Fruit fly (Drosophila melanogaster) whole organism, prepupa: ENCODE data around the gene Ugt35B1.
A peak's percentile ranks its signal among the peaks of the same experiment; 100 is the strongest.

ENCODE experiments used
- Blimp-1 ChIP-seq: fragments of 200-800 bp; sonication (Bioruptor generic); optimal IDR thresholded peaks from 3 replicates; lab custom pipeline; 2017; ENCODE audit warnings: missing biosample characterization, missing genetic modification characterization, mild to moderate bottlenecking, moderate library complexity, missing genetic modification reagents
- CG10631 ChIP-seq: fragments of 200-800 bp; sonication (Bioruptor generic); optimal IDR thresholded peaks from 2 replicates; lab custom pipeline; 2016; ENCODE audit warnings: missing biosample characterization, missing genetic modification characterization
- CG10669 ChIP-seq: fragments of 200-800 bp; sonication (Bioruptor generic); optimal IDR thresholded peaks from 3 replicates; lab custom pipeline; 2018; ENCODE audit warnings: missing biosample characterization, mild to moderate bottlenecking, missing genetic modification characterization, moderate library complexity
- CG11294 ChIP-seq: fragments of 200-800 bp; sonication (Bioruptor generic); IDR thresholded peaks from 2 replicates; pipeline ENCODE4 v1.3.6; 2022; ENCODE audit warnings: missing biosample characterization, missing genetic modification characterization
- CG11902 ChIP-seq: fragments of 200-800 bp; sonication (Bioruptor generic); optimal IDR thresholded peaks from 3 replicates; lab custom pipeline; 2016; ENCODE audit warnings: missing biosample characterization, missing genetic modification characterization
- CG16779 ChIP-seq: fragments of 200-800 bp; sonication (Bioruptor generic); optimal IDR thresholded peaks from 3 replicates; lab custom pipeline; 2017; ENCODE audit warnings: missing biosample characterization, mild to moderate bottlenecking, missing genetic modification characterization
- CG3032 ChIP-seq: fragments of 200-800 bp; optimal IDR thresholded peaks from 2 replicates; lab custom pipeline; 2019; ENCODE audit warnings: missing biosample characterization, mild to moderate bottlenecking, missing genetic modification characterization, moderate library complexity
- CG31627 ChIP-seq: fragments of 200-800 bp; sonication (Bioruptor generic); optimal IDR thresholded peaks from 3 replicates; lab custom pipeline; 2016; ENCODE audit warnings: missing biosample characterization, missing genetic modification characterization
- CG34406 ChIP-seq: fragments of 200-800 bp; sonication (Bioruptor generic); optimal IDR thresholded peaks from 3 replicates; lab custom pipeline; 2016; ENCODE audit warnings: missing biosample characterization, missing genetic modification characterization
- CG3919 ChIP-seq: fragments of 200-800 bp; sonication (Bioruptor generic); optimal IDR thresholded peaks from 3 replicates; lab custom pipeline; 2016; ENCODE audit warnings: missing biosample characterization, missing genetic modification characterization
- CG4318 ChIP-seq: fragments of 200-800 bp; sonication (Bioruptor generic); optimal IDR thresholded peaks from 3 replicates; lab custom pipeline; 2017; ENCODE audit warnings: missing biosample characterization, mild to moderate bottlenecking, missing genetic modification characterization
- CG6163 ChIP-seq: fragments of 200-800 bp; sonication (Bioruptor generic); IDR thresholded peaks from 3 replicates; pipeline ENCODE4 v1.3.6; 2022; ENCODE audit warnings: missing biosample characterization, missing genetic modification characterization
- CG6276 ChIP-seq: fragments of 200-800 bp; sonication (Bioruptor generic); optimal IDR thresholded peaks from 2 replicates; lab custom pipeline; 2017; ENCODE audit warnings: missing biosample characterization, mild to moderate bottlenecking, missing genetic modification characterization
- CG6808 ChIP-seq: fragments of 200-800 bp; sonication (Bioruptor generic); optimal IDR thresholded peaks from 3 replicates; lab custom pipeline; 2017; ENCODE audit warnings: missing biosample characterization, missing genetic modification characterization, mild to moderate bottlenecking, moderate library complexity, missing genetic modification reagents
- CG6854 ChIP-seq: fragments of 200-800 bp; sonication (Bioruptor generic); optimal IDR thresholded peaks from 2 replicates; lab custom pipeline; 2017; ENCODE audit warnings: missing biosample characterization, mild to moderate bottlenecking, missing genetic modification characterization
- CG8319 ChIP-seq: fragments of 200-800 bp; sonication (Bioruptor generic); optimal IDR thresholded peaks from 3 replicates; lab custom pipeline; 2016; ENCODE audit warnings: missing biosample characterization, missing genetic modification characterization
- CG8632 ChIP-seq: fragments of 200-800 bp; sonication (Bioruptor generic); optimal IDR thresholded peaks from 3 replicates; lab custom pipeline; 2016; ENCODE audit warnings: missing biosample characterization, missing genetic modification characterization
- CG9139 ChIP-seq: fragments of 200-800 bp; sonication (Bioruptor generic); optimal IDR thresholded peaks from 3 replicates; lab custom pipeline; 2017; ENCODE audit warnings: missing biosample characterization, mild to moderate bottlenecking, missing genetic modification characterization
- Eip75B ChIP-seq: fragments of 200-800 bp; sonication (Bioruptor generic); optimal IDR thresholded peaks from 3 replicates; lab custom pipeline; 2016; ENCODE audit warnings: missing biosample characterization, missing genetic modification characterization
- Eip78C ChIP-seq: fragments of 200-800 bp; sonication (Bioruptor generic); peaks from one replicate; lab custom pipeline; 2016; ENCODE audit warnings: missing biosample characterization, missing genetic modification characterization
- Eip93F ChIP-seq: fragments of 200-800 bp; sonication (Bioruptor generic); optimal IDR thresholded peaks from 2 replicates; lab custom pipeline; 2016; ENCODE audit warnings: missing biosample characterization, mild to moderate bottlenecking, missing genetic modification characterization
- Gug ChIP-seq: fragments of 200-800 bp; sonication (Bioruptor generic); IDR thresholded peaks from 2 replicates; pipeline ENCODE4 v1.3.6; 2022; ENCODE audit warnings: missing biosample characterization, missing genetic modification characterization
- Hr38 ChIP-seq: sonication (Bioruptor generic); optimal IDR thresholded peaks from 2 replicates; lab custom pipeline; 2016; ENCODE audit warnings: missing biosample characterization, missing genetic modification characterization
- Met ChIP-seq: fragments of 200-800 bp; sonication (Bioruptor generic); optimal IDR thresholded peaks from 3 replicates; lab custom pipeline; 2016; ENCODE audit warnings: missing biosample characterization, missing genetic modification characterization
- OdsH ChIP-seq: fragments of 200-800 bp; sonication (Bioruptor generic); optimal IDR thresholded peaks from 3 replicates; lab custom pipeline; 2016; ENCODE audit warnings: missing biosample characterization, missing genetic modification characterization
- Smox ChIP-seq: fragments of 200-800 bp; sonication (Bioruptor generic); optimal IDR thresholded peaks from 3 replicates; lab custom pipeline; 2016; ENCODE audit warnings: missing biosample characterization, missing genetic modification characterization
- Sox102F ChIP-seq: fragments of 200-800 bp; sonication (Bioruptor generic); optimal IDR thresholded peaks from 2 replicates; lab custom pipeline; 2016; ENCODE audit warnings: missing biosample characterization, mild to moderate bottlenecking, missing genetic modification characterization
- Sox15 ChIP-seq: fragments of 200-800 bp; sonication (Bioruptor generic); optimal IDR thresholded peaks from 3 replicates; lab custom pipeline; 2016; ENCODE audit warnings: missing biosample characterization, missing genetic modification characterization
- achi ChIP-seq: fragments of 200-800 bp; sonication (Bioruptor generic); optimal IDR thresholded peaks from 3 replicates; lab custom pipeline; 2016; ENCODE audit warnings: missing biosample characterization, missing genetic modification characterization
- acj6 ChIP-seq: fragments of 200-800 bp; sonication (Bioruptor generic); optimal IDR thresholded peaks from 3 replicates; lab custom pipeline; 2016; ENCODE audit warnings: missing biosample characterization, missing genetic modification characterization
- cyc ChIP-seq: fragments of 200-800 bp; sonication (Bioruptor generic); optimal IDR thresholded peaks from 3 replicates; lab custom pipeline; 2016; ENCODE audit warnings: missing biosample characterization, missing genetic modification characterization
- dsx ChIP-seq: fragments of 200-800 bp; optimal IDR thresholded peaks from 3 replicates; lab custom pipeline; 2019; ENCODE audit warnings: missing biosample characterization, mild to moderate bottlenecking, missing genetic modification characterization, moderate library complexity; ENCODE audit not compliant: poor library complexity, severe bottlenecking
- eg ChIP-seq: fragments of 200-800 bp; sonication (Bioruptor generic); IDR thresholded peaks from 3 replicates; pipeline ENCODE4 v1.3.6; 2022; ENCODE audit warnings: missing biosample characterization, missing genetic modification characterization
- esn ChIP-seq: fragments of 200-800 bp; sonication (Bioruptor generic); optimal IDR thresholded peaks from 2 replicates; lab custom pipeline; 2016; ENCODE audit warnings: missing biosample characterization, mild to moderate bottlenecking, missing genetic modification characterization, moderate library complexity
- fd59A ChIP-seq: fragments of 200-800 bp; sonication (Bioruptor generic); optimal IDR thresholded peaks from 2 replicates; lab custom pipeline; 2017; ENCODE audit warnings: missing biosample characterization, mild to moderate bottlenecking, missing genetic modification characterization, missing genetic modification reagents
- fd85E ChIP-seq: fragments of 200-800 bp; sonication (Bioruptor generic); optimal IDR thresholded peaks from 3 replicates; lab custom pipeline; 2016; ENCODE audit warnings: missing biosample characterization, missing genetic modification characterization
- lz ChIP-seq: fragments of 200-800 bp; sonication (Bioruptor generic); optimal IDR thresholded peaks from 3 replicates; lab custom pipeline; 2016; ENCODE audit warnings: missing biosample characterization, missing genetic modification characterization
- net ChIP-seq: fragments of 200-800 bp; sonication (Bioruptor generic); optimal IDR thresholded peaks from 3 replicates; lab custom pipeline; 2016; ENCODE audit warnings: missing biosample characterization, missing genetic modification characterization
- pdm3 ChIP-seq: fragments of 200-800 bp; sonication (Bioruptor generic); optimal IDR thresholded peaks from 3 replicates; lab custom pipeline; 2016; ENCODE audit warnings: missing biosample characterization, missing genetic modification characterization
- salr ChIP-seq, 2 experiments: fragments of 200-800 bp; sonication (Bioruptor generic); optimal IDR thresholded peaks; 3 replicates each; lab custom pipeline; 2016 to 2018; ENCODE audit warnings: missing biosample characterization in 2 of 2, missing genetic modification characterization in 2 of 2, mild to moderate bottlenecking in 1 of 2
- spab ChIP-seq: fragments of 200-800 bp; sonication (Bioruptor generic); optimal IDR thresholded peaks from 2 replicates; lab custom pipeline; 2017; ENCODE audit warnings: missing biosample characterization, mild to moderate bottlenecking, missing genetic modification characterization, missing genetic modification reagents
- svp ChIP-seq: fragments of 200-800 bp; sonication (Bioruptor generic); peaks from one replicate; lab custom pipeline; 2016; ENCODE audit warnings: missing biosample characterization, missing genetic modification characterization
- topi ChIP-seq: fragments of 200-800 bp; sonication (Bioruptor generic); optimal IDR thresholded peaks from 3 replicates; lab custom pipeline; 2016; ENCODE audit warnings: missing biosample characterization, missing genetic modification characterization
- vri ChIP-seq: fragments of 200-800 bp; sonication (Bioruptor generic); optimal IDR thresholded peaks from 3 replicates; lab custom pipeline; 2016; ENCODE audit warnings: missing biosample characterization, mild to moderate bottlenecking, missing genetic modification characterization

The Ugt35B1 gene

DNA sequence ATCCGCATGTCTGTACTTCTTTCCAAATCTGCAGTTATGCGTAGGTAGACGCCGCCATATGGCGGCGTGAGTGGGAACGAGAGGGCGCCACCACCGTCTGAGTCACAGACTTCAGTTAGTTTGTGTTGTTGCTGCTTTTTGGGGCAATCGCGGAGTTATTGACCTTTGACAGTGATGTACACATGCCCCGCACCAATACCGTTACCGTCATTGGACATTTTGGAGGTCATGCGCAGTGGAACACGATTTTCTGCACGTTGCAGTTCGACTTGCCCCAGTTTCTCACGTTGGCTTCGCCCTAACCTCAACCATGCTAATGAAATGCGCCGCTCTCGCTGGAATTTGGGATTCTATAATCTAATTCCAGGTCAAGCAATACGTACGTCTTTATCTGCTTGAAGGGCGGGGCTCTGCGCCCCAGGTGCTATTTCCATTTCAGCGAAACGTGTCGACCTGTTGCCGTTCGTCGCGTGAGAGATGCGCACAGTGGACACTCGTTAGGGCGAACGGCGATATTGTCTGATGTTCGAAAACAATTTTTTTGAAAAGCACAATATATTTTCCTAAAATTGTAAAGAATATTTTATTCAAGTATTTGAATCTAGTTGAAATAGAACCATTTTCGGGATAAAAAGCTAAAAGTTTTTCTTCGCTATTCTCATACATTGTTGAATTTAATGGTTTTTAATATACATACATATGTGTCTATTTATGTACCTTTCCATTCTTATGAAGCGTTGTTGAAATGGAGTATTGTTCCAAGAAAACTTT is 41.4 kb upstream of the Ugt35B1 start (continued):
- peak; percentile 80 for TF ChIP-seq eg (GFP tag; lab: Robert Waterston, UW)
- peak; percentile 7 for TF ChIP-seq fd59A
- no peak for TF ChIP-seq Hr38 (GFP tag; lab: Kevin White, UChicago)
- peak; percentile 88 for TF ChIP-seq Eip78C (GFP tag; lab: Kevin White, UChicago)
- TF ChIP-seq CG16779 (tag; lab: Kevin White, UChicago), result peak; percentile 27
- TF ChIP-seq Blimp-1 (GFP tag; lab: Kevin White, UChicago), result peak; percentile 28
- TF ChIP-seq dsx, result peak; percentile 12
- TF ChIP-seq salr (GFP tag; optimal IDR thresholded peaks at IDR 0.05; lab: Kevin White, UChicago), result peak in 1 of 2 experiments; percentile 26
- peak; percentile 49 for TF ChIP-seq CG3032 (tag; lab: Kevin White, UChicago)
- peak; percentile 79 for TF ChIP-seq topi (GFP tag; lab: Kevin White, UChicago)
- peak; percentile 53 for TF ChIP-seq CG10669 (GFP tag; lab: Kevin White, UChicago)
- TF ChIP-seq lz (GFP tag; lab: Kevin White, UChicago), result peak; percentile 83
- TF ChIP-seq CG6276 (GFP tag; lab: Kevin White, UChicago), result no peak
- TF ChIP-seq Eip75B (GFP tag; lab: Kevin White, UChicago), result peak; percentile 76
- peak; percentile 82 for TF ChIP-seq pdm3 (GFP tag; lab: Kevin White, UChicago)
- peak; percentile 95 for TF ChIP-seq svp (GFP tag; lab: Kevin White, UChicago)
- peak; percentile 72 for TF ChIP-seq CG3919 (GFP tag; lab: Kevin White, UChicago)
- TF ChIP-seq OdsH (GFP tag; lab: Kevin White, UChicago), result peak; percentile 68
- peak; percentile 75 for TF ChIP-seq cyc (GFP tag; lab: Kevin White, UChicago)
- peak; percentile 83 for TF ChIP-seq CG31627 (GFP tag; lab: Kevin White, UChicago)
- peak; percentile 81 for TF ChIP-seq Met (GFP tag; lab: Kevin White, UChicago)

DNA sequence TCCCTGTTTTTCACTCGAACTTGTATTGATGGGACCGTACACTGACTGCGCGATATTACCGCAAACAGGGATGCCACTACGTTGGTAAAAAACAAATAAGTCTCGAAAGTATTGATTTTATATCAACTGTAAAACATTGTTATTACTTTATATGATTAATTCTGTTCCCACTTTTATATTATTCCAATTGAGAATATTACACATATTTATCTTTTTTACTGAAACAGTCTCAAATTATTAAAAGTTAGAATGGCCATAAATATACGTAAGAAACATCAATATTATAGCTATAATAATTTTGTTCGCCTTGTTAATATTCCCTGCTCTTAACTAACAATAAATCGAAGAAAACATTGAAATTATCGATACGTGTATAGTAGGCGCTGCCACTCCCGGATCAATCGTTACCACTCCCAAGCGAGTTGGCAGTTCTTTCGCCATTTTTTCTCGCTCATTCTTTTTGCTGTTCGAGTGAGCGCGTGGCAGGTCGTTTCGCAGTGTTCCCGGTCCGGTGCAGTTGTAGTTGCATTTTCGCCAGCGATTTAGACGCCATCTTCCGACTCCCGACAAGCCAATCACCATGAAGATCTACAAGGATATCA is 39.9 kb upstream of the Ugt35B1 start, which contains the start of the genes SdhC and Tctp:
Gene SdhC (minus strand): TSS at position 49 of the 602 bp plus-strand sequence.
Gene Tctp (plus strand): TSS at position 447 of the 602 bp plus-strand sequence.
- TF ChIP-seq Sox15 (GFP tag; lab: Kevin White, UChicago) (no peak), CG6163 (GFP tag; lab: Robert Waterston, UW) (peak; percentile 42; the same call in 2 of the 3 replicates), CG11294 (no peak), CG6854 (peak; percentile 66), CG16779 (tag; lab: Kevin White, UChicago) (no peak), OdsH (GFP tag; lab: Kevin White, UChicago) (peak; percentile 43), Smox (GFP tag; lab: Kevin White, UChicago) (peak; percentile 47), CG4318 (GFP tag; lab: Kevin White, UChicago) (no peak), CG3032 (tag; lab: Kevin White, UChicago) (peak; percentile 23), lz (GFP tag; lab: Kevin White, UChicago) (peak; percentile 47), esn (GFP tag; lab: Kevin White, UChicago) (peak; percentile 68), CG10669 (GFP tag; lab: Kevin White, UChicago) (peak; percentile 0), Sox102F (GFP tag; lab: Kevin White, UChicago) (peak; percentile 42), Eip75B (GFP tag; lab: Kevin White, UChicago) (peak; percentile 59), eg (GFP tag; lab: Robert Waterston, UW) (peak; percentile 28; the same call in 1 of the 3 replicates), Hr38 (GFP tag; lab: Kevin White, UChicago) (no peak), Met (GFP tag; lab: Kevin White, UChicago) (peak; percentile 64), acj6 (GFP tag; lab: Kevin White, UChicago) (peak; percentile 24), Eip93F (GFP tag; lab: Kevin White, UChicago) (no peak), CG9139 (no peak), spab (GFP tag; lab: Kevin White, UChicago) (no peak), vri (GFP tag; lab: Kevin White, UChicago) (peak; percentile 45), CG31627 (GFP tag; lab: Kevin White, UChicago) (peak; percentile 36), fd85E (GFP tag; lab: Kevin White, UChicago) (no peak), CG8319 (GFP tag; lab: Kevin White, UChicago) (no peak), achi (GFP tag; lab: Kevin White, UChicago) (peak; percentile 53), pdm3 (GFP tag; lab: Kevin White, UChicago) (peak; percentile 52), CG34406 (GFP tag; lab: Kevin White, UChicago) (peak; percentile 33), Eip78C (GFP tag; lab: Kevin White, UChicago) (peak; percentile 85), net (GFP tag; lab: Kevin White, UChicago) (peak; percentile 5), topi (GFP tag; lab: Kevin White, UChicago) (peak; percentile 49), Gug (GFP tag; lab: Robert Waterston, UW) (no peak), CG8632 (GFP tag; lab: Kevin White, UChicago) (no peak), svp (GFP tag; lab: Kevin White, UChicago) (peak; percentile 74), dsx (peak; percentile 10), CG11902 (no peak), CG6808 (GFP tag; lab: Kevin White, UChicago) (peak; percentile 12), fd59A (no peak), CG10631 (GFP tag; lab: Kevin White, UChicago) (peak; percentile 62)
